Fruit fly (Drosophila melanogaster) whole organism, embryonic: ENCODE data around the gene Eip75B.
A peak's percentile ranks its signal among the peaks of the same experiment; 100 is the strongest.

Source experiments
- Adf1 ChIP-seq: fragments of 200-800 bp; sonication (Bioruptor generic); IDR thresholded peaks from 2 replicates; pipeline ENCODE4 v1.3.6; 2022; ENCODE audit warnings: missing biosample characterization, missing genetic modification characterization
- B-H2 ChIP-seq: fragments of 200-800 bp; sonication (Bioruptor generic); optimal IDR thresholded peaks from 2 replicates; lab custom pipeline; 2018; ENCODE audit warnings: missing biosample characterization, mild to moderate bottlenecking, missing genetic modification characterization
- CG11247 ChIP-seq: fragments of 200-800 bp; sonication (Bioruptor generic); IDR thresholded peaks from 2 replicates; pipeline ENCODE4 v1.3.6; 2022; ENCODE audit warnings: missing biosample characterization, missing genetic modification characterization
- CG13287 ChIP-seq: fragments of 200-800 bp; sonication (Bioruptor generic); IDR thresholded peaks from 2 replicates; pipeline ENCODE4 v1.3.6; 2022; ENCODE audit warnings: missing biosample characterization, missing genetic modification characterization; ENCODE audit not compliant: partially characterized antibody
- CG17186 ChIP-seq: fragments of 200-800 bp; sonication (Bioruptor generic); optimal IDR thresholded peaks from 3 replicates; lab custom pipeline; 2017; ENCODE audit warnings: missing biosample characterization, missing genetic modification reagents, missing genetic modification characterization
- CG1832 ChIP-seq: fragments of 200-800 bp; sonication (Bioruptor generic); optimal IDR thresholded peaks from 2 replicates; lab custom pipeline; 2017; ENCODE audit warnings: missing biosample characterization, mild to moderate bottlenecking, missing genetic modification characterization, inconsistent platforms
- CG18599 ChIP-seq: fragments of 200-800 bp; sonication (Bioruptor generic); optimal IDR thresholded peaks from 3 replicates; lab custom pipeline; 2017; ENCODE audit warnings: missing biosample characterization, missing genetic modification characterization, mild to moderate bottlenecking, moderate library complexity, missing genetic modification reagents
- CG2678 ChIP-seq: fragments of 200-800 bp; sonication (Bioruptor generic); optimal IDR thresholded peaks from 3 replicates; lab custom pipeline; 2019; ENCODE audit warnings: missing biosample characterization, mild to moderate bottlenecking, missing genetic modification characterization, moderate library complexity
- CG3163 ChIP-seq: fragments of 200-800 bp; sonication (Bioruptor generic); optimal IDR thresholded peaks from 3 replicates; lab custom pipeline; 2016; ENCODE audit warnings: missing biosample characterization, missing genetic modification characterization
- CG34422 ChIP-seq: fragments of 200-800 bp; sonication (Bioruptor generic); IDR thresholded peaks from 3 replicates; pipeline ENCODE4 v1.3.6; 2022; ENCODE audit warnings: missing biosample characterization, missing genetic modification characterization
- CG3847 ChIP-seq: fragments of 200-800 bp; sonication (Bioruptor generic); IDR thresholded peaks from 2 replicates; pipeline ENCODE4 v1.3.6; 2022; ENCODE audit warnings: missing biosample characterization, missing genetic modification characterization
- CG42726 ChIP-seq: fragments of 200-800 bp; sonication (Bioruptor generic); IDR thresholded peaks from 2 replicates; pipeline ENCODE4 v1.3.6; 2022; ENCODE audit warnings: missing biosample characterization, missing genetic modification characterization; ENCODE audit not compliant: partially characterized antibody
- CG5180 ChIP-seq: fragments of 200-800 bp; sonication (Bioruptor generic); optimal IDR thresholded peaks from 3 replicates; lab custom pipeline; 2017; ENCODE audit warnings: missing biosample characterization, missing genetic modification characterization, mild to moderate bottlenecking, moderate library complexity, missing genetic modification reagents
- CG6813 ChIP-seq: fragments of 200-800 bp; sonication (Bioruptor generic); optimal IDR thresholded peaks from 2 replicates; lab custom pipeline; 2017; ENCODE audit warnings: missing biosample characterization, missing genetic modification characterization, mild to moderate bottlenecking, moderate library complexity, missing genetic modification reagents
- CG7271 ChIP-seq: fragments of 200-800 bp; sonication (Bioruptor generic); optimal IDR thresholded peaks from 2 replicates; lab custom pipeline; 2018; ENCODE audit warnings: missing biosample characterization, mild to moderate bottlenecking, missing genetic modification characterization, moderate library complexity
- CG7372 ChIP-seq: fragments of 200-800 bp; sonication (Bioruptor generic); IDR thresholded peaks from 2 replicates; pipeline ENCODE4 v1.3.6; 2022; ENCODE audit warnings: missing biosample characterization, missing genetic modification characterization
- Chrac-16 ChIP-seq: fragments of 200-800 bp; sonication (Bioruptor generic); optimal IDR thresholded peaks from 3 replicates; lab custom pipeline; 2016; ENCODE audit warnings: missing biosample characterization, missing genetic modification characterization
- Dip3 ChIP-seq: fragments of 200-800 bp; sonication (Bioruptor generic); optimal IDR thresholded peaks from 3 replicates; lab custom pipeline; 2016; ENCODE audit warnings: missing biosample characterization, missing genetic modification characterization
- Fer2 ChIP-seq: fragments of 200-800 bp; sonication (Bioruptor generic); optimal IDR thresholded peaks from 2 replicates; lab custom pipeline; 2018; ENCODE audit warnings: missing biosample characterization, mild to moderate bottlenecking, missing genetic modification characterization, moderate library complexity
- HLH4C ChIP-seq: fragments of 200-800 bp; sonication (Bioruptor generic); IDR thresholded peaks from 3 replicates; pipeline ENCODE4 v1.3.6; 2022; ENCODE audit warnings: missing biosample characterization, missing genetic modification characterization; ENCODE audit not compliant: partially characterized antibody
- Jarid2 ChIP-seq: fragments of 200-800 bp; sonication (Bioruptor generic); optimal IDR thresholded peaks from 3 replicates; lab custom pipeline; 2017; ENCODE audit warnings: mild to moderate bottlenecking, missing biosample characterization, missing genetic modification reagents, missing genetic modification characterization
- Med ChIP-seq: fragments of 200-800 bp; sonication (Bioruptor generic); peaks from one replicate; lab custom pipeline; 2016; ENCODE audit warnings: missing biosample characterization, missing genetic modification characterization, mild to moderate bottlenecking, inconsistent platforms, moderate library complexity
- Sin3A ChIP-seq: fragments of >200 bp; optimal IDR thresholded peaks from 2 replicates; lab custom pipeline; 2018
- Trl ChIP-seq, 3 experiments: fragments of >200 bp in 2 of 3; fragments of 200-800 bp in 1 of 3; sonication (Bioruptor generic) in 1 of 3; optimal IDR thresholded peaks; 2 replicates in 1 of 3; 3 replicates in 2 of 3; lab custom pipeline; 2016 to 2017; ENCODE audit warnings: missing biosample characterization in 1 of 3, missing genetic modification characterization in 1 of 3
- Xrp1 ChIP-seq: fragments of 200-800 bp; sonication (Bioruptor generic); IDR thresholded peaks from 2 replicates; pipeline ENCODE4 v1.3.6; 2022; ENCODE audit warnings: missing biosample characterization, missing genetic modification characterization
- az2 ChIP-seq: fragments of 200-800 bp; sonication (Bioruptor generic); optimal IDR thresholded peaks from 3 replicates; lab custom pipeline; 2016; ENCODE audit warnings: missing biosample characterization, missing genetic modification characterization
- ci ChIP-seq: fragments of 200-800 bp; sonication (Bioruptor generic); IDR thresholded peaks from 3 replicates; pipeline ENCODE4 v1.3.6; 2022; ENCODE audit warnings: missing biosample characterization, missing genetic modification characterization
- cwo ChIP-seq: fragments of 200-800 bp; sonication (Bioruptor generic); optimal IDR thresholded peaks from 3 replicates; lab custom pipeline; 2017; ENCODE audit warnings: missing biosample characterization, missing genetic modification characterization, mild to moderate bottlenecking, moderate library complexity, missing genetic modification reagents
- disco-r ChIP-seq: fragments of 200-800 bp; sonication (Bioruptor generic); optimal IDR thresholded peaks from 2 replicates; lab custom pipeline; 2016; ENCODE audit warnings: missing biosample characterization, missing genetic modification characterization
- exex ChIP-seq: fragments of 200-800 bp; sonication (Bioruptor generic); optimal IDR thresholded peaks from 4 replicates; lab custom pipeline; 2018; ENCODE audit warnings: missing biosample characterization, mild to moderate bottlenecking, missing genetic modification characterization, moderate library complexity
- gt ChIP-seq: fragments of 200-800 bp; sonication (Bioruptor generic); IDR thresholded peaks from 2 replicates; pipeline ENCODE4 v1.3.6; 2022; ENCODE audit warnings: missing biosample characterization, missing genetic modification characterization
- klu ChIP-seq: fragments of 200-800 bp; sonication (Bioruptor generic); IDR thresholded peaks from 2 replicates; pipeline ENCODE4 v1.3.6; 2022; ENCODE audit warnings: missing biosample characterization, missing genetic modification characterization
- kni ChIP-seq: fragments of 200-800 bp; sonication (Bioruptor generic); optimal IDR thresholded peaks from 3 replicates; lab custom pipeline; 2017; ENCODE audit warnings: mild to moderate bottlenecking, missing biosample characterization, missing genetic modification reagents, missing genetic modification characterization
- lmd ChIP-seq: fragments of 200-800 bp; sonication (Bioruptor generic); IDR thresholded peaks from 2 replicates; pipeline ENCODE4 v1.3.6; 2022; ENCODE audit warnings: missing biosample characterization, missing genetic modification characterization
- nom ChIP-seq: fragments of 200-800 bp; sonication (Bioruptor generic); optimal IDR thresholded peaks from 2 replicates; lab custom pipeline; 2017; ENCODE audit warnings: missing biosample characterization, missing genetic modification characterization, mild to moderate bottlenecking, moderate library complexity, missing genetic modification reagents
- otp ChIP-seq: fragments of 200-800 bp; sonication (Bioruptor generic); IDR thresholded peaks from 3 replicates; pipeline ENCODE4, ENCODE4 v1.3.6; 2022; ENCODE audit warnings: missing biosample characterization, missing genetic modification characterization
- phol ChIP-seq: fragments of 200-800 bp; sonication (Bioruptor generic); optimal IDR thresholded peaks from 3 replicates; lab custom pipeline; 2018; ENCODE audit warnings: missing biosample characterization, mild to moderate bottlenecking, missing genetic modification characterization, moderate library complexity
- ranshi ChIP-seq: fragments of 200-800 bp; sonication (Bioruptor generic); IDR thresholded peaks from 2 replicates; pipeline ENCODE4 v1.3.6; 2022; ENCODE audit warnings: missing biosample characterization, missing genetic modification characterization
- rib ChIP-seq: fragments of 200-800 bp; sonication (Bioruptor generic); IDR thresholded peaks from 2 replicates; pipeline ENCODE4 v1.3.6; 2022; ENCODE audit warnings: missing biosample characterization, missing genetic modification characterization
- sob ChIP-seq: fragments of 200-800 bp; sonication (Bioruptor generic); IDR thresholded peaks from 2 replicates; pipeline ENCODE4 v1.3.6; 2022; ENCODE audit warnings: missing biosample characterization, missing genetic modification characterization
- sqz ChIP-seq: fragments of 200-800 bp; sonication (Bioruptor generic); optimal IDR thresholded peaks from 3 replicates; lab custom pipeline; 2018; ENCODE audit warnings: missing biosample characterization, mild to moderate bottlenecking, missing genetic modification characterization
- tin ChIP-seq: fragments of 200-800 bp; sonication (Bioruptor generic); optimal IDR thresholded peaks from 3 replicates; lab custom pipeline; 2016; ENCODE audit warnings: missing biosample characterization, missing genetic modification characterization
- twi ChIP-seq: fragments of 200-800 bp; optimal IDR thresholded peaks from 2 replicates; lab custom pipeline; 2019; ENCODE audit warnings: missing biosample characterization, mild to moderate bottlenecking, missing genetic modification characterization, moderate library complexity
- usp ChIP-seq: fragments of >200 bp; optimal IDR thresholded peaks from 2 replicates; lab custom pipeline; 2017; ENCODE audit warnings: missing biosample characterization, missing genetic modification characterization
- z ChIP-seq: fragments of 200-800 bp; sonication (Bioruptor generic); IDR thresholded peaks from 3 replicates; pipeline ENCODE4 v1.3.6; 2022; ENCODE audit warnings: missing biosample characterization, missing genetic modification characterization
- zfh2 ChIP-seq: fragments of 200-800 bp; sonication (Bioruptor generic); optimal IDR thresholded peaks from 2 replicates; lab custom pipeline; 2016; ENCODE audit warnings: missing biosample characterization, missing genetic modification characterization

The Eip75B gene

dm6 chr3L:17972322-17972949 is 92.1 kb downstream of the Eip75B start (continued):
- TF ChIP-seq CG5180 (GFP tag; lab: Kevin White, UChicago) (peak; percentile 46), phol (tag; lab: Kevin White, UChicago) (peak; percentile 8), usp (GFP tag; lab: Kevin White, UChicago) (peak; percentile 6), kni (peak; percentile 32), Trl (optimal IDR thresholded peaks at IDR 0.05; lab: Kevin White, UChicago) (peak in 1 of 2 experiments; percentile 92), Trl (GFP tag; optimal IDR thresholded peaks at IDR 0.05; lab: Kevin White, UChicago) (no peak), CG3847 (GFP tag; lab: Robert Waterston, UW) (no peak), CG1832 (GFP tag; lab: Kevin White, UChicago) (peak; percentile 64)

dm6 chr3L:17971067-17971772 is 93.3 kb downstream of the Eip75B start:
- peak; percentile 35; the same call in 1 of the 2 replicates for TF ChIP-seq klu (GFP tag; lab: Robert Waterston, UW)
- peak; percentile 66 for TF ChIP-seq CG42726 (GFP tag; lab: Robert Waterston, UW)
- TF ChIP-seq CG3847 (GFP tag; lab: Robert Waterston, UW): peak; percentile 10; the same call in 1 of the 2 replicates
- TF ChIP-seq Jarid2 (GFP tag; lab: Kevin White, UChicago): peak; percentile 90
- no peak for TF ChIP-seq CG17186
- peak; percentile 15 for TF ChIP-seq sqz (GFP tag; lab: Kevin White, UChicago)
- peak; percentile 70; the same call in 2 of the 3 replicates for TF ChIP-seq CG34422 (GFP tag; lab: Robert Waterston, UW)
- TF ChIP-seq zfh2: no peak
- TF ChIP-seq CG13287: peak; percentile 51
- peak; percentile 82 for TF ChIP-seq Med
- TF ChIP-seq twi (tag; lab: Kevin White, UChicago): peak; percentile 48
- no peak for TF ChIP-seq disco-r (GFP tag; lab: Kevin White, UChicago)
- no peak for TF ChIP-seq lmd (GFP tag; lab: Robert Waterston, UW)
- peak; percentile 99 for TF ChIP-seq Adf1
- TF ChIP-seq z (GFP tag; lab: Robert Waterston, UW): peak; percentile 53; the same call in 1 of the 3 replicates
- no peak for TF ChIP-seq Dip3 (GFP tag; lab: Kevin White, UChicago)
- TF ChIP-seq nom (GFP tag; lab: Kevin White, UChicago): peak; percentile 90
- no peak for TF ChIP-seq Fer2
- TF ChIP-seq otp (GFP tag; lab: Robert Waterston, UW): peak; percentile 51; the same call in 1 of the 3 replicates
- no peak for TF ChIP-seq Chrac-16
- no peak for TF ChIP-seq tin
- TF ChIP-seq CG18599 (GFP tag; lab: Kevin White, UChicago): peak; percentile 50
- peak; percentile 44; the same call in 1 of the 2 replicates for TF ChIP-seq Xrp1
- peak; percentile 4 for TF ChIP-seq CG6813 (GFP tag; lab: Kevin White, UChicago)
- TF ChIP-seq Sin3A (lab: Kevin White, UChicago): no peak
- TF ChIP-seq exex (tag; lab: Kevin White, UChicago): peak; percentile 9
- TF ChIP-seq cwo: peak; percentile 81
- peak; percentile 93 for TF ChIP-seq rib (GFP tag; lab: Robert Waterston, UW)
- peak; percentile 24; the same call in 1 of the 2 replicates for TF ChIP-seq sob (GFP tag; lab: Robert Waterston, UW)
- TF ChIP-seq B-H2 (GFP tag; lab: Kevin White, UChicago): peak; percentile 23
- no peak for TF ChIP-seq CG11247 (GFP tag; lab: Robert Waterston, UW)
- TF ChIP-seq CG7372 (GFP tag; lab: Robert Waterston, UW): 0 out of 2 replicates have a peak, but pooled peaks have one; percentile 6
- TF ChIP-seq az2 (GFP tag; lab: Kevin White, UChicago): no peak
- peak; percentile 13 for TF ChIP-seq CG2678 (tag; lab: Kevin White, UChicago)
- TF ChIP-seq HLH4C (GFP tag; lab: Robert Waterston, UW): no peak; the same call in 2 of the 3 replicates
- no peak for TF ChIP-seq CG7271 (tag; lab: Kevin White, UChicago)
- TF ChIP-seq gt: no peak
- TF ChIP-seq ranshi (GFP tag; lab: Robert Waterston, UW): peak; percentile 13; the same call in 1 of the 2 replicates
- TF ChIP-seq CG3163 (GFP tag; lab: Kevin White, UChicago): peak; percentile 26
- TF ChIP-seq ci (GFP tag; lab: Robert Waterston, UW): peak; percentile 71
